Fruit fly (Drosophila melanogaster): Measurements from ENCODE around the gene RpS3.

DNA sequence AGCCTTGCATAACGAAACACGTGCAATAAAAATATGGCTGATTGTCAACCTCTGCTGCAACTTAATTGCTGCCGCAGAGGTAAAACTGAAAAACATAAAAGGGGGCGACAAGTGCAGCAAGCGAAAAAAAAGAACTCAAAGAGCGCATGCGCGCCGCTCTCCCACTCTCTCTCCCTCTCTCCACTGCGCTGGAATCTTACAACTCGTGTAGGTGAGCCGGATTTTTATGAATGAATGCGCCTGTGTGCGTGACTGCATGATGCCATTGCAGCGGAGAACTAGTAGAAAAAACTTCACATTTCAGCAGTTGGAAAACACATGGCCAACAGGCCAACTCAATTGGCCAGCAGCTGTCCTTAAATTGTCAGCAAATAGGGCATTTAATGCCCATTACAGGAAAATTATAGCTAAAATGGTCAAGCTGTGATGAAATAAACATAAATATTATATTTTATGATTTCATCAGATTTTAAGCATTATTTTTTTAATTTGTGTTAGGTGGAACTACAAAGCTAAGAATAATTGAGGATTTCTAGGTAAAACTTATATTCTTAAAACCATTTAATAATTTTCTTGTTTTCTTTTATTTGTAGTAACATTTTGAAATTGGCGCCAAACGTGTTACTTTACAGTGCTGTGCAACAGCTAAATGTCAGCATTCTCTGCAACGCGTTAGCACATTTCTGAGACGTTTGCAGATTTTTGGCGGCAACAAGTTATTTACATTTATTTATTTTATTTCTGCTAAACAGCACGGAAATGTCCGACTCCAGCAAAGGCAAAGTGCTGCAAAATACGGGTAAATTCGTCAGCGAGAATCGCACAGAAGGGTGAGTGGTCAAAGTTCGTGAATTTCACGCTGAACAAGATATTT, 10.9 kb upstream of the RpS3 start, which contains the start of gene PolE1:
- TF ChIP-seq h (optimal IDR thresholded peaks at IDR 0.05) (no peak), psq (optimal IDR thresholded peaks at IDR 0.05) (no peak), insv (optimal IDR thresholded peaks at IDR 0.05) (no peak), ttk (optimal IDR thresholded peaks at IDR 0.05) (no peak), Sin3A (optimal IDR thresholded peaks at IDR 0.05) (no peak), Myc (optimal IDR thresholded peaks at IDR 0.05) (no peak)

Data from Kc167 (cell line).